Fruit fly (Drosophila melanogaster): ENCODE data around the gene CG13474.

- TF ChIP-seq Ets96B (tag; optimal IDR thresholded peaks at IDR 0.05) (no peak), eg (GFP tag; IDR thresholded peaks at IDR 0.05) (no peak), CG10631 (GFP tag; optimal IDR thresholded peaks at IDR 0.05) (no peak), Blimp-1 (GFP tag; optimal IDR thresholded peaks at IDR 0.05) (no peak)
These were observed 42.2 kb downstream of the CG13474 start for dm6 chr3L:14654737-14655136.

Data from whole organism, prepupa.